Worm (Caenorhabditis elegans) whole organism, mixed stage, embryonic: Measurements from ENCODE around the gene hmg-12.

Experiments used
- M03D4.4 ChIP-seq: sonication (generic microtip); optimal IDR thresholded peaks from 2 replicates; lab custom pipeline; 2017; ENCODE audit warnings: mild to moderate bottlenecking, missing genetic modification characterization, missing compliant biosample characterization
- bed-3 ChIP-seq: fragments of 200-800 bp; sonication (Bioruptor generic); optimal IDR thresholded peaks from 3 replicates; lab custom pipeline; 2018; ENCODE audit warnings: mild to moderate bottlenecking, missing genetic modification characterization, moderate library complexity, missing compliant biosample characterization
- blmp-1 ChIP-seq: fragments of 150-350 bp; optimal IDR thresholded peaks from 2 replicates; lab custom pipeline; 2014; ENCODE audit warnings: missing biosample characterization, missing genetic modification characterization
- ceh-39 ChIP-seq: fragments of 150-350 bp; optimal IDR thresholded peaks from 2 replicates; lab custom pipeline; 2014; ENCODE audit warnings: missing biosample characterization, missing genetic modification characterization
- ceh-43 ChIP-seq: fragments of 200-800 bp; sonication (Bioruptor generic); optimal IDR thresholded peaks from 2 replicates; lab custom pipeline; 2018; ENCODE audit warnings: mild to moderate bottlenecking, missing genetic modification characterization, moderate library complexity, missing compliant biosample characterization
- ceh-83 ChIP-seq: fragments of 200-800 bp; sonication (Bioruptor generic); optimal IDR thresholded peaks from 2 replicates; lab custom pipeline; 2018; ENCODE audit warnings: mild to moderate bottlenecking, missing genetic modification characterization, missing compliant biosample characterization
- ces-1 ChIP-seq: fragments of 150-350 bp; optimal IDR thresholded peaks from 2 replicates; lab custom pipeline; 2014; ENCODE audit warnings: missing biosample characterization, missing genetic modification reagents, missing genetic modification characterization
- cnd-1 ChIP-seq: fragments of 200-800 bp; sonication (Bioruptor generic); optimal IDR thresholded peaks from 2 replicates; lab custom pipeline; 2018; ENCODE audit warnings: mild to moderate bottlenecking, missing genetic modification characterization, missing compliant biosample characterization
- drap-1 ChIP-seq: fragments of 200-800 bp; sonication (Bioruptor generic); optimal IDR thresholded peaks from 3 replicates; lab custom pipeline; 2018; ENCODE audit warnings: mild to moderate bottlenecking, missing genetic modification characterization, missing compliant biosample characterization
- elt-1 ChIP-seq: sonication (generic microtip); optimal IDR thresholded peaks from 2 replicates; lab custom pipeline; 2017; ENCODE audit warnings: missing genetic modification characterization, mild to moderate bottlenecking, missing compliant biosample characterization, antibody characterized with exemption, moderate library complexity, borderline replicate concordance; ENCODE audit not compliant: insufficient read depth
- elt-3 ChIP-seq: fragments of 150-350 bp; optimal IDR thresholded peaks from 2 replicates; lab custom pipeline; 2014; ENCODE audit warnings: missing biosample characterization, missing genetic modification characterization
- flh-1 ChIP-seq: fragments of 200-800 bp; sonication (Bioruptor generic); optimal IDR thresholded peaks from 2 replicates; lab custom pipeline; 2018; ENCODE audit warnings: mild to moderate bottlenecking, missing genetic modification characterization, moderate library complexity, missing compliant biosample characterization
- ham-2 ChIP-seq: fragments of 200-800 bp; sonication (Bioruptor generic); optimal IDR thresholded peaks from 2 replicates; lab custom pipeline; 2018; ENCODE audit warnings: mild to moderate bottlenecking, missing genetic modification characterization, missing compliant biosample characterization
- hlh-1 ChIP-seq: fragments of 150-350 bp; optimal IDR thresholded peaks from 2 replicates; lab custom pipeline; 2014; ENCODE audit warnings: missing biosample characterization, missing genetic modification reagents, missing genetic modification characterization
- lin-13 ChIP-seq: fragments of 150-350 bp; optimal IDR thresholded peaks from 2 replicates; lab custom pipeline; 2014; ENCODE audit warnings: missing biosample characterization, missing genetic modification characterization
- lin-32 ChIP-seq: fragments of 200-800 bp; sonication (Bioruptor generic); optimal IDR thresholded peaks from 2 replicates; lab custom pipeline; 2018; ENCODE audit warnings: mild to moderate bottlenecking, missing genetic modification characterization, missing compliant biosample characterization
- lsy-2 ChIP-seq: fragments of 150-350 bp; optimal IDR thresholded peaks from 2 replicates; lab custom pipeline; 2014; ENCODE audit warnings: missing biosample characterization, missing genetic modification characterization
- mab-5 ChIP-seq: fragments of 150-350 bp; optimal IDR thresholded peaks from 2 replicates; lab custom pipeline; 2014; ENCODE audit warnings: missing biosample characterization, missing genetic modification characterization
- mep-1 ChIP-seq: fragments of 150-350 bp; optimal IDR thresholded peaks from 2 replicates; lab custom pipeline; 2017; ENCODE audit warnings: missing biosample characterization, missing genetic modification reagents, missing genetic modification characterization, inconsistent platforms
- mls-2 ChIP-seq: sonication (generic microtip); optimal IDR thresholded peaks from 2 replicates; lab custom pipeline; 2016; ENCODE audit warnings: mild to moderate bottlenecking, missing genetic modification characterization, moderate library complexity, missing compliant biosample characterization
- nhr-12 ChIP-seq: fragments of 150-350 bp; optimal IDR thresholded peaks from 2 replicates; lab custom pipeline; 2014; ENCODE audit warnings: missing biosample characterization, missing genetic modification characterization
- nhr-2 ChIP-seq: fragments of 150-350 bp; optimal IDR thresholded peaks from 2 replicates; lab custom pipeline; 2014; ENCODE audit warnings: missing biosample characterization, missing genetic modification characterization
- nhr-237 ChIP-seq: fragments of 150-350 bp; optimal IDR thresholded peaks from 2 replicates; lab custom pipeline; 2014; ENCODE audit warnings: missing biosample characterization, missing genetic modification characterization
- nhr-28 ChIP-seq: fragments of 150-350 bp; optimal IDR thresholded peaks from 2 replicates; lab custom pipeline; 2014; ENCODE audit warnings: missing biosample characterization, missing genetic modification characterization
- nhr-76 ChIP-seq: sonication (generic microtip); optimal IDR thresholded peaks from 2 replicates; lab custom pipeline; 2017; ENCODE audit warnings: missing biosample characterization, missing genetic modification characterization
- pha-4 ChIP-seq: fragments of 150-350 bp; optimal IDR thresholded peaks from 2 replicates; lab custom pipeline; 2018; ENCODE audit warnings: missing biosample characterization, missing genetic modification reagents, missing genetic modification characterization
- sem-2 ChIP-seq: fragments of 200-800 bp; sonication (Bioruptor generic); optimal IDR thresholded peaks from 2 replicates; lab custom pipeline; 2018; ENCODE audit warnings: mild to moderate bottlenecking, missing genetic modification characterization, missing compliant biosample characterization
- snpc-4 ChIP-seq: fragments of 150-350 bp; optimal IDR thresholded peaks from 2 replicates; lab custom pipeline; 2014; ENCODE audit warnings: missing biosample characterization, missing genetic modification characterization
- sptf-1 ChIP-seq: sonication (generic microtip); optimal IDR thresholded peaks from 2 replicates; lab custom pipeline; 2017; ENCODE audit warnings: mild to moderate bottlenecking, missing genetic modification characterization, moderate library complexity, missing compliant biosample characterization
- tbx-8 ChIP-seq: fragments of 200-800 bp; sonication (Bioruptor generic); optimal IDR thresholded peaks from 2 replicates; lab custom pipeline; 2018; ENCODE audit warnings: mild to moderate bottlenecking, missing genetic modification characterization, moderate library complexity, missing compliant biosample characterization
- unc-120 ChIP-seq: sonication (generic microtip); optimal IDR thresholded peaks from 2 replicates; lab custom pipeline; 2017; ENCODE audit warnings: missing genetic modification characterization, missing compliant biosample characterization; ENCODE audit not compliant: poor library complexity, severe bottlenecking
- unc-39 ChIP-seq: fragments of 150-350 bp; optimal IDR thresholded peaks from 2 replicates; lab custom pipeline; 2014; ENCODE audit warnings: missing biosample characterization, missing genetic modification characterization
- unc-62 ChIP-seq: fragments of 150-350 bp; optimal IDR thresholded peaks from 2 replicates; lab custom pipeline; 2014; ENCODE audit warnings: missing biosample characterization, missing genetic modification reagents, missing genetic modification characterization
- zip-8 ChIP-seq: fragments of 150-350 bp; optimal IDR thresholded peaks from 2 replicates; lab custom pipeline; 2014; ENCODE audit warnings: missing biosample characterization, missing genetic modification characterization
- ztf-11 ChIP-seq: fragments of 150-350 bp; optimal IDR thresholded peaks from 2 replicates; lab custom pipeline; 2014; ENCODE audit warnings: missing biosample characterization, missing genetic modification characterization

The hmg-12 gene

ce11 chrII:11958793-11959574 is 42.7 kb downstream of the hmg-12 start:
- no peak for TF ChIP-seq snpc-4 (tag; lab: Kevin White, UChicago)
- TF ChIP-seq nhr-237 = no peak
- TF ChIP-seq zip-8 (tag; lab: Kevin White, UChicago) = no peak
- TF ChIP-seq lsy-2 (tag; lab: Kevin White, UChicago) = peak; percentile 16
- peak; percentile 82 for TF ChIP-seq drap-1 (GFP tag; lab: Kevin White, UChicago)
- peak; percentile 9 for TF ChIP-seq unc-120 (tag; lab: Kevin White, UChicago)
- peak; percentile 83 for TF ChIP-seq cnd-1 (tag; lab: Kevin White, UChicago)
- peak; percentile 35 for TF ChIP-seq ztf-11 (tag; lab: Kevin White, UChicago)
- peak; percentile 7 for TF ChIP-seq lin-13 (tag; lab: Kevin White, UChicago)
- TF ChIP-seq nhr-76 = no peak
- TF ChIP-seq blmp-1 = no peak
- TF ChIP-seq bed-3 = peak; percentile 58
- TF ChIP-seq ham-2 (GFP tag; lab: Kevin White, UChicago) = peak; percentile 57
- no peak for TF ChIP-seq mep-1 (tag; lab: Kevin White, UChicago)
- no peak for TF ChIP-seq ceh-39 (tag; lab: Kevin White, UChicago)
- no peak for TF ChIP-seq flh-1 (GFP tag; lab: Kevin White, UChicago)
- no peak for TF ChIP-seq unc-62 (GFP tag; lab: Kevin White, UChicago)
- no peak for TF ChIP-seq nhr-12
- peak; percentile 77 for TF ChIP-seq M03D4.4 (tag; lab: Kevin White, UChicago)
- no peak for TF ChIP-seq pha-4 (tag; lab: Kevin White, UChicago)
- TF ChIP-seq sem-2 (GFP tag; lab: Kevin White, UChicago) = peak; percentile 55
- TF ChIP-seq lin-32 (GFP tag; lab: Kevin White, UChicago) = peak; percentile 22
- no peak for TF ChIP-seq elt-1 (tag; lab: Kevin White, UChicago)
- peak; percentile 84 for TF ChIP-seq sptf-1 (tag; lab: Kevin White, UChicago)
- TF ChIP-seq nhr-28 (tag; lab: Kevin White, UChicago) = no peak
- peak; percentile 87 for TF ChIP-seq ceh-83 (GFP tag; lab: Kevin White, UChicago)
- no peak for TF ChIP-seq elt-3 (tag; lab: Kevin White, UChicago)
- no peak for TF ChIP-seq unc-39
- TF ChIP-seq ceh-43 = no peak
- TF ChIP-seq hlh-1 (tag; lab: Kevin White, UChicago) = no peak
- peak; percentile 39 for TF ChIP-seq tbx-8
- no peak for TF ChIP-seq mab-5 (tag; lab: Kevin White, UChicago)
- TF ChIP-seq nhr-2 (tag; lab: Kevin White, UChicago) = no peak
- TF ChIP-seq ces-1 (GFP tag; lab: Kevin White, UChicago) = no peak
- peak; percentile 64 for TF ChIP-seq mls-2 (tag; lab: Kevin White, UChicago)

DNA sequence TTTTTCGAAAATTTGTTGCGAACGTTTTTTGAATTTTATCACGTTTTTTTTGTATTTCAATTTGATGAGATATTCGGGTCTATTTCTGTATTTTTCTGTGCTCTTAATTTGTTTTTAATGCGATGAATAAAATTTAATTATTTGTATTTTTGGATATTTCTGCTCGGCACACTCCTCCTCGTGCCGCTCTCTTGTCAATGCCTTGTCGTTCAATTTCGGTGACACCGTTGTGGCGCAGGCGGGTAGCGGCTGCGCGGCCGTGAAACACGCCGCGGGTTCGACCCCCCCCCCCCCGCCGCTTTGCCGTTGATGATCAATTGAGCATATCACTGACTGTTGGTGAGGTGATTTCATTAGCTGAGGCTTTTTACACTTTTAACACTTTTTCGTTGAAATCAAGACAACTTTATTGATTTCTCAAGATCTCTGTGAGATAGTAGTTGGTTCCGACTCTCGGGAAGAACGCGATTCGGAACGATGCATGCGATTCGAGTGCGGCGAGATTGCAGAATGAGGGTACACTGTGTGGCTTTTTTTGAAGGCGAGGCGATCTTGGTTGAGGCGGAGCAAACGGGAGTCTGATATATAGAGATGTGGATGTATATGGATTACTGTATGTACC is 44.4 kb downstream of the hmg-12 start:
- TF ChIP-seq sptf-1 (tag; lab: Kevin White, UChicago) (peak; percentile 100), blmp-1 (peak; percentile 56), mep-1 (tag; lab: Kevin White, UChicago) (peak; percentile 67), flh-1 (GFP tag; lab: Kevin White, UChicago) (peak; percentile 99), snpc-4 (tag; lab: Kevin White, UChicago) (no peak), nhr-12 (peak; percentile 57), mls-2 (tag; lab: Kevin White, UChicago) (peak; percentile 100), lsy-2 (tag; lab: Kevin White, UChicago) (peak; percentile 68), nhr-2 (tag; lab: Kevin White, UChicago) (no peak), zip-8 (tag; lab: Kevin White, UChicago) (no peak), mab-5 (tag; lab: Kevin White, UChicago) (peak; percentile 39), sem-2 (GFP tag; lab: Kevin White, UChicago) (peak; percentile 99), ceh-39 (tag; lab: Kevin White, UChicago) (no peak), unc-62 (GFP tag; lab: Kevin White, UChicago) (peak; percentile 80), pha-4 (tag; lab: Kevin White, UChicago) (peak; percentile 84), nhr-28 (tag; lab: Kevin White, UChicago) (peak; percentile 77), elt-3 (tag; lab: Kevin White, UChicago) (peak; percentile 60), ceh-43 (peak; percentile 99), lin-13 (tag; lab: Kevin White, UChicago) (peak; percentile 88), nhr-76 (peak; percentile 63), unc-39 (peak; percentile 82), tbx-8 (peak; percentile 100), lin-32 (GFP tag; lab: Kevin White, UChicago) (peak; percentile 100), ztf-11 (tag; lab: Kevin White, UChicago) (peak; percentile 95), bed-3 (peak; percentile 99), ces-1 (GFP tag; lab: Kevin White, UChicago) (peak; percentile 66), drap-1 (GFP tag; lab: Kevin White, UChicago) (peak; percentile 100), unc-120 (tag; lab: Kevin White, UChicago) (peak; percentile 100), cnd-1 (tag; lab: Kevin White, UChicago) (peak; percentile 99), nhr-237 (peak; percentile 74), elt-1 (tag; lab: Kevin White, UChicago) (peak; percentile 75), ham-2 (GFP tag; lab: Kevin White, UChicago) (peak; percentile 100), hlh-1 (tag; lab: Kevin White, UChicago) (peak; percentile 73), ceh-83 (GFP tag; lab: Kevin White, UChicago) (peak; percentile 100), M03D4.4 (tag; lab: Kevin White, UChicago) (peak; percentile 99)
